Worm (Caenorhabditis elegans): Measurements from ENCODE around the gene rfc-4.

DNA sequence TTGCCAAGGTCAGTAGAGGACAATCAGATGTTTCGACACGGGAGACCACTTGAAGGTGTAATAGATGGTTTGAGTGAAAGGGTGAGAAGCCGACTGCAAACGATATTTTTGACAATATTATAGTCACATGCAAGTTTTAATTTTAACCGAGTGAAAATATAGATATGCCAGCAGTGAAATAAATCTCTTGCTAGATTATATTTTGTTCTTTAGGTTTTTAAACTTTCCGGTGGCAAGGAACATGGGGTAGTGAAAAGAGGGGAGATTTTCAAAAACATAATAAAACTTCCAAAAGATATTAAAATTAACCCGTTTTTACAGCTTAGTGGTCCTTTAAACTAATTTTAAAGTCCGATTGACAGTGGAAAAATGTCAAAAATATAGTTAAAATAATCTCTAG, 33.3 kb downstream of the rfc-4 start, which contains the start of gene C06E8.5:
- TF ChIP-seq mec-3 (tag; optimal IDR thresholded peaks at IDR 0.05; ENCODE audit: borderline replicate concordance) (no peak), pqm-1 (tag; optimal IDR thresholded peaks at IDR 0.05) (no peak), ttx-3 (tag; optimal IDR thresholded peaks at IDR 0.05) (no peak), K02D7.2 (tag; optimal IDR thresholded peaks at IDR 0.05) (no peak), hlh-30 (tag; optimal IDR thresholded peaks at IDR 0.05; ENCODE audit: insufficient read depth) (no peak), tbx-2 (tag; optimal IDR thresholded peaks at IDR 0.05) (no peak), ztf-16 (tag; optimal IDR thresholded peaks at IDR 0.05) (no peak)
